Worm (Caenorhabditis elegans): ENCODE results near the gene F53B7.4.

DNA sequence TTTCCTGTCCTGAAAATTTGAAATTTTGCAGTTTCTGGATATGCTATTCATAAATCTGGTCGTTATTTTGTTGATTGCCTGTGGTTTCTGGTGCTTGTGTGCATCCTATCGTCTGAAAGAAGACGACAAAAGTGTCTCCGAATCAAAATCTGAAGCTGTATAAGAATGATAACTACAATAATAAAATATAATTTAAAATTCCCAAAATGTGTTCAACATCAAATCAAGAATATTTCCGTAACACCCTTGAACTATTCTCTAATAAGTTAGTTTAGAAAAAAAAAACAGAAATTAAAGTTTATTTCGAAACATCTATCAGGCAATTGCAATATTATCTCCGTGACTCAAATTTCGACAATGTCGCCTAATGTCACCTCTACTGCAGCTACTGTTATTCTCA is 38.1 kb upstream of the F53B7.4 start, which contains the start of gene C45B11.8:
- TF ChIP-seq egl-27 (tag; optimal IDR thresholded peaks at IDR 0.05) (no peak), ama-1 (optimal IDR thresholded peaks at IDR 0.05) (no peak), unc-62 (GFP tag; optimal IDR thresholded peaks at IDR 0.05) (no peak), gmeb-1 (tag; optimal IDR thresholded peaks at IDR 0.05) (no peak), fos-1 (tag; optimal IDR thresholded peaks at IDR 0.05) (no peak), unc-55 (GFP tag; optimal IDR thresholded peaks at IDR 0.05) (no peak), blmp-1 (tag; optimal IDR thresholded peaks at IDR 0.05; ENCODE audit: insufficient read depth) (no peak), ztf-11 (tag; optimal IDR thresholded peaks at IDR 0.05) (no peak)

Measured in whole organism, L2 larva.